Worm (Caenorhabditis elegans) whole organism, L2 larva: ENCODE measurements around the gene C10A4.3.

ENCODE experiments used
- C34F6.9 ChIP-seq: fragments of 150-350 bp; optimal IDR thresholded peaks from 2 replicates; lab custom pipeline; 2014; ENCODE audit warnings: missing biosample characterization, missing genetic modification characterization
- lsy-2 ChIP-seq, 2 experiments: fragments of 150-350 bp in 1 of 2; sonication (generic microtip) in 1 of 2; optimal IDR thresholded peaks; 2 replicates each; lab custom pipeline; 2014 to 2017; ENCODE audit warnings: missing biosample characterization in 2 of 2, missing genetic modification characterization in 2 of 2
- sma-3 ChIP-seq: sonication (generic microtip); optimal IDR thresholded peaks from 2 replicates; lab custom pipeline; 2016; ENCODE audit warnings: missing genetic modification reagents, missing genetic modification characterization, missing compliant biosample characterization

Gene C10A4.3

DNA sequence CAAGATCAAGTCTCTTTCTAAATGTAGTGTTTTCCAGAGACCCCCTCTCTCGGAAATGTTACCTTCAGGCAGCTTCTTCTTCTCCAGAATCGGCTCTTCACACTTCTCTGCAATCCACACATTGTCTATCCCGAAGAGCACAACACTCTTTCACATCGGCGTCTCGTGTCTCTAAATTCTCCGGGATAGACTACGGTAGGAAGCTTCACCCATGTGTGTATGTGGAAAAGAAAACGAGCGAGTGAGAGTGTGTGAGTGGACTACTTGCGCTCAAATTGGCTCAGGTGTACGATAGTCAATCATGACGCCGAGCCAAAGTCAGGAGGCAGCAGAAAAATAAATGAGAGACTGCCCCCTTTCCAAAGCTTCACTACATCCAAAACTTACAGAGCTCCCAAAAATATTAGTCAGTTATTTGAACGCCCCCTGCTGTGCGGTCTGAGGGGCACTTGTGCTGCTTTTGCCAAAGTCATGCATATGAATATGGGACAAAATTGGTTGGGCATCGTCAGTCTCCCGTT is 51.7 kb downstream of the C10A4.3 start:
- TF ChIP-seq lsy-2 (tag; optimal IDR thresholded peaks at IDR 0.05; lab: Kevin White, UChicago) (peak in 1 of 2 experiments; percentile 34), C34F6.9 (tag; lab: Kevin White, UChicago) (peak; percentile 5), sma-3 (no peak)
